Worm (Caenorhabditis elegans): ENCODE data around the gene sptl-2.
A peak's percentile ranks its signal among the peaks of the same experiment; 100 is the strongest.

The sptl-2 gene

DNA sequence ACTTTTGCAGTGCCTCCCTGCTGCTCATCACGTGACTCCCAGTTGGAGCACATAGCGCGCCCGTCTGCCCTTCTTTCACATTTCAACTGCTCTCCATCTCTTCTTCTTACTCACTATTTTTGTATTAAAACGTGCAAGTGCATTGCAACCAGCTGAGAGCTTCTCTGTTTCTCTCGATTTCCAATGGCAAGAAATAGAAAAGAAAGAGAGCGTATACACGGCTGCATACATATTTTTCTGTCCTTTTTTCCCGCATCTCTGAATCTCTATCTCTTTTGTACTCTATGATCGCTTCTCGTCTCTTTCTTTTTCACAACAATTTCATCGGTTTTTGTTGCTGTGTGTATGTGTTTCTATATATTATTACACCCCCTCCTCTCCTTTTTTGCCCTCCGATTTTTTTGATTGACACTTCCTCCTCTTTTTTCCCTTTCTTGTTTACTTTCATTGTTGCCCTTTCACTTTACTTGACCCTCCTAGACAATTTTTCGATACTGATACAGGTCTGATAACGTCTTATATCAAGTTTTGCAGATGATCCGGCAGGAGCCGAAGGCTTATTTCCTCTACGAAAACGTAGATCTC, 16.0 kb upstream of the sptl-2 start, which contains the start of gene Y97E10AR.1 (continued):
- TF ChIP-seq attf-5 (GFP tag; optimal IDR thresholded peaks at IDR 0.05) (peak; percentile 85), F55B11.4 (tag; optimal IDR thresholded peaks at IDR 0.05; ENCODE audit: borderline replicate concordance, insufficient read depth) (no peak), zfh-2 (GFP tag; conservative IDR thresholded peaks at IDR 0.05) (0 out of 2 replicates have a peak, but pooled peaks have one; percentile 5), lir-1 (GFP tag; conservative IDR thresholded peaks at IDR 0.05) (no peak), pbrm-1 (GFP tag; IDR thresholded peaks at IDR 0.05) (peak; percentile 57), hmg-20 (GFP tag; IDR thresholded peaks at IDR 0.05) (no peak), mes-4 (tag; optimal IDR thresholded peaks at IDR 0.05) (no peak), madf-3 (GFP tag; IDR thresholded peaks at IDR 0.05) (0 out of 2 replicates have a peak, but pooled peaks have one; percentile 30), nhr-80 (tag; optimal IDR thresholded peaks at IDR 0.05) (peak; percentile 98), ztf-22 (GFP tag; optimal IDR thresholded peaks at IDR 0.05) (peak; percentile 75), nhr-90 (tag; optimal IDR thresholded peaks at IDR 0.05) (peak; percentile 58), K12H6.12 (tag; optimal IDR thresholded peaks at IDR 0.05) (peak; percentile 81), egrh-3 (GFP tag; IDR thresholded peaks at IDR 0.05) (peak; percentile 8; the same call in 1 of the 2 replicates), pha-4 (tag; optimal IDR thresholded peaks at IDR 0.05) (peak; percentile 58), tlf-1 (GFP tag; optimal IDR thresholded peaks at IDR 0.05) (peak; percentile 35), Y67H2A.10 (GFP tag; conservative IDR thresholded peaks at IDR 0.05) (no peak), sptf-2 (GFP tag; optimal IDR thresholded peaks at IDR 0.05) (no peak), sdz-38 (tag; optimal IDR thresholded peaks at IDR 0.05) (no peak), hlh-26 (GFP tag; conservative IDR thresholded peaks at IDR 0.05) (no peak), let-526 (GFP tag; IDR thresholded peaks at IDR 0.05) (0 out of 2 replicates have a peak, but pooled peaks have one; percentile 12), nfyb-1 (GFP tag; IDR thresholded peaks at IDR 0.05) (peak; percentile 49; the same call in 1 of the 2 replicates), efl-1 (GFP tag; optimal IDR thresholded peaks at IDR 0.05) (no peak)

DNA sequence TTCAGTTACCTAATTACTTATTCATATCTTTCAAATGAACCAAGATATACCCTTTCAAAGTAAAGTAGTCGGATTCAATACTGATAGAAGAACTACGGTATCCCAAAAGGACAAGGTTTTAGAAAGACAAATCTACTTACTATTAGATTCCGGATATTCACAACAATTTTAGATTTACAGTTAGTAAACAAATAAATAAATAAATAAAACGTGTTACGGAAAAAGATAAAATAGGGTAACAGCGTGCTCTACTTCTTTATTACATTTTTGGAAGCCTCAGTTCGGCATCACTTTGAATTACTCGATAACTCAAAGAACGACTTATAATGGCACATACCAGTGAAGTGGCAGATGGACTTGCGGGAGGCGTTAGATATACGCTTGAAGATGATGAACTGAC, 12.0 kb upstream of the sptl-2 start, which contains the start of gene Y97E10AR.8:
TSS of gene Y97E10AR.8 (plus strand) at position 301 of the 400 bp plus-strand sequence.
- TF ChIP-seq F33H1.4 (GFP tag; IDR thresholded peaks at IDR 0.05) (no peak), mcd-1 (GFP tag; IDR thresholded peaks at IDR 0.05) (no peak), F57C9.4 (tag; optimal IDR thresholded peaks at IDR 0.05) (no peak), Y79H2A.3 (GFP tag; conservative IDR thresholded peaks at IDR 0.05) (no peak), rec-8 (tag; optimal IDR thresholded peaks at IDR 0.05) (no peak), T07F8.4 (tag; optimal IDR thresholded peaks at IDR 0.05) (no peak), let-607 (tag; optimal IDR thresholded peaks at IDR 0.05) (no peak), xnd-1 (tag; optimal IDR thresholded peaks at IDR 0.05) (no peak), attf-6 (GFP tag; IDR thresholded peaks at IDR 0.05) (no peak), Y56A3A.18 (GFP tag; IDR thresholded peaks at IDR 0.05) (no peak), ztf-28 (GFP tag; IDR thresholded peaks at IDR 0.05) (no peak), chd-7 (tag; optimal IDR thresholded peaks at IDR 0.05) (no peak)

DNA sequence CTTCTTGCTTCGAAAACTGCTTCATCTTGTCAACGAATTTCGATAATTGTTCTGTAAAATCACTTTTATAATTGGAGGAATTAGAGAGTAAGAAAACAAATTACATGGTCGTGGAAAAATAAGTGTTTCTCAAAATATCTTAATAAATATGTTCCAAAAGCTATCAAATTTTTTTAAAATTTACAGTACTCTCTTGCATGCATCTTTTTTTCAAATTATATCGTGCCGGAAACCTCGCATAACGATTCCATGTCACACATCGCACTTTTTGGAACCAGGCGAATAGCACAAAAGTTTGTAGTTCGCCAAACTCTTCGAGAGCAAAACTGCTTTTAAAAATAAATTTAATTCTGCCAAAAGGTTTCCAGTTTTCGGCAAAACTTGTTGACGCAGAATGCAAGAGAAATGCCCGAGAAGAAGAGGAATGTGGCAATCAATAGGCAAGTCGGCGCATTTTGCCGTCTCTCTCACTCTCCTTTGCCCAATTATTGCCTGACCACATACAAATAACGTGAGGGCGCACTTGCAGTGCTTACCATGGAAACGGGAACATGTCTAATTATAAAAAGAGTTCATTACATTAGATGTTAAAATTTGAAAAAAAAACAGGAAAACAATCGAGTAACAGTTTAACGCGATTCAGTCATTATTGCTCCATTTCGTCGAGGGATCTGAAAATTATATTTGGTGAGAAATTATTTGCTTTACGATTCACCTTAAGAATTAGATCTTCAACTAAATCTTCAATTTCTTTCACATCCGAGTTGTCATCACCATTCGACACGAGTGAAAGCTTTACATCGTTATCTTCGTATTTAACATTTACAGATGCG, 9.3 kb upstream of the sptl-2 start, which contains the start of gene Y97E10AR.3:
TSS of gene Y97E10AR.3 (minus strand) at position 51 of the 833 bp plus-strand sequence.
- TF ChIP-seq repo-1 (tag; optimal IDR thresholded peaks at IDR 0.05) (no peak), B0336.3 (GFP tag; IDR thresholded peaks at IDR 0.05) (0 out of 2 replicates have a peak, but pooled peaks have one; percentile 40), snpc-1.3 (tag; optimal IDR thresholded peaks at IDR 0.05; ENCODE audit: insufficient read depth) (no peak), B0035.1 (tag; optimal IDR thresholded peaks at IDR 0.05) (no peak), hmg-1.2 (GFP tag; IDR thresholded peaks at IDR 0.05) (no peak), nfya-1 (tag; optimal IDR thresholded peaks at IDR 0.05; ENCODE audit: borderline replicate concordance, insufficient read depth) (no peak), ceh-100 (GFP tag; IDR thresholded peaks at IDR 0.05) (no peak), snpc-3.4 (tag; optimal IDR thresholded peaks at IDR 0.05) (peak; percentile 6), attf-5 (GFP tag; optimal IDR thresholded peaks at IDR 0.05) (no peak), him-1 (tag; optimal IDR thresholded peaks at IDR 0.05) (no peak), nfya-2 (GFP tag; IDR thresholded peaks at IDR 0.05) (no peak), cebp-2 (GFP tag; IDR thresholded peaks at IDR 0.05) (no peak)
